Worm (Caenorhabditis elegans) whole organism, L4/young adult: Measurements from ENCODE around the gene marg-1.

Source experiments
- W03F9.2 ChIP-seq: fragments of 150-350 bp; optimal IDR thresholded peaks from 2 replicates; lab custom pipeline; 2014; ENCODE audit warnings: missing biosample characterization, missing genetic modification characterization
- dao-5 ChIP-seq: sonication (generic microtip); optimal IDR thresholded peaks from 2 replicates; lab custom pipeline; 2016; ENCODE audit warnings: missing genotype, missing genetic modification characterization, moderate library complexity, missing compliant biosample characterization
- him-1 ChIP-seq: sonication (generic microtip); optimal IDR thresholded peaks from 2 replicates; lab custom pipeline; 2016; ENCODE audit warnings: missing genotype, missing genetic modification reagents, missing genetic modification characterization, missing compliant biosample characterization

DNA sequence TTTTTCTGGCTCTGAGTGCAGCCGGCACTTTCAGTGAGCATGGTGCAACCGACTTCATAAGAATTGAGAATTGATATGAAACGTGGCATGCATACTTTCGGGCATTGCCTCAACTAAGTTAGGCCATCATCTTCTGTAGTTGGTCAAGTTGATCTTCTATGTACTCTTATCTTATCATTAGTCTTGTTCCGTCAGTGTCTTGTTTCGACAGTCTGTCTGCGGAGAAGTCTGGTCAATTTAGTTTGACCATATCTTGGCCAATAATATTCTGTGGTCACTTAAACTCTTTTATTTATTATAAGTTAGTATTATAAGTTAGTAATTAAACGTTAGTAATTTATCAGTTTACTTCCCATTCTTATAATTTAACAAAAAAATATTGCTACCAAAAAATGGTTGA is 24.7 kb downstream of the marg-1 start:
- TF ChIP-seq dao-5 (tag; lab: Kevin White, UChicago) (no peak), W03F9.2 (no peak), him-1 (tag; lab: Kevin White, UChicago) (no peak)
